Worm (Caenorhabditis elegans) whole organism, L4 larva: ENCODE results near the gene nstp-5.

Experiments
- ama-1 ChIP-seq: fragments of 150-350 bp; optimal IDR thresholded peaks from 2 replicates; lab custom pipeline; 2014; ENCODE audit warnings: inconsistent platforms, mixed read lengths
- dmd-6 ChIP-seq: fragments of 200-800 bp; sonication (Bioruptor generic); IDR thresholded peaks from 2 replicates; pipeline ENCODE4 v1.3.6; 2022; ENCODE audit warnings: missing genetic modification reagents, missing genetic modification characterization, missing compliant biosample characterization
- lin-39 ChIP-seq: fragments of 150-350 bp; optimal IDR thresholded peaks from 2 replicates; lab custom pipeline; 2014; ENCODE audit warnings: missing biosample characterization, missing genetic modification reagents, missing genetic modification characterization
- nhr-76 ChIP-seq: fragments of 150-350 bp; optimal IDR thresholded peaks from 2 replicates; lab custom pipeline; 2014; ENCODE audit warnings: missing biosample characterization, missing genetic modification characterization
- skn-1 ChIP-seq: fragments of 150-350 bp; optimal IDR thresholded peaks from 2 replicates; lab custom pipeline; 2014; ENCODE audit warnings: missing biosample characterization, missing genetic modification characterization
- unc-62 ChIP-seq, 3 experiments: fragments of 150-350 bp in 1 of 3; sonication (generic microtip); optimal IDR thresholded peaks in 2 of 3; peaks in 1 of 3; 1 replicate in 1 of 3; 2 replicates in 2 of 3; lab custom pipeline; 2014 to 2017; ENCODE audit warnings: missing biosample characterization in 3 of 3, missing genetic modification characterization in 3 of 3, missing genetic modification reagents in 3 of 3, missing genotype in 1 of 3

- TF ChIP-seq unc-62 (GFP tag; optimal IDR thresholded peaks at IDR 0.05 in 1 of 2; lab: Kevin White, UChicago) (no peak), unc-62 (tag; optimal IDR thresholded peaks at IDR 0.05; lab: Kevin White, UChicago) (no peak), nhr-76 (tag; lab: Kevin White, UChicago) (no peak), lin-39 (tag; lab: Kevin White, UChicago) (no peak), ama-1 (no peak), skn-1 (tag; lab: Kevin White, UChicago) (no peak), dmd-6 (GFP tag; lab: Robert Waterston, UW) (no peak; the same call in 1 of the 2 replicates)
Observed at ce11 chrIV:12871445-12871947, 16.1 kb downstream of the nstp-5 start, which contains the start of gene clec-187.
